Worm (Caenorhabditis elegans): ENCODE measurements around the gene rpl-9.

Gene rpl-9

DNA sequence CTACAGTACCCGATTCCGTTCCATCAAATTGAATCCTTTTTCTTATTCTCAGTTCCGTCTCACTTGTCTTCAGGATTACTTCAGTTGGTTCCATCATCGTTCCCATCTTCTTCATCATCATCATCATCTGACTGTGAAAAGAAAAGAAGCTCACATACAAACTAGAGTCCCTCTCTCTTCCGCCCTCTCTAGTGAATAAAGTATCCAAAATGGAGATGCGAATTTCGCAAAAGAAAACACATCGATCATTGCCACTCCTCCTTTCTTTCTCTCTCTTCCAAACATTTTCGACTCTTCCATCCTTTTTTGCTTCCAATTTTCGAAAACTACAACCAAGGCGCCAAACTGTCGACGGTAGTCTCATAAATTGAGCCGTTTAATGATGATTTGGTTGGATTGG, 19.8 kb downstream of the rpl-9 start:
- TF ChIP-seq fkh-10 (GFP tag; optimal IDR thresholded peaks at IDR 0.05) (no peak), hpl-2 (GFP tag; optimal IDR thresholded peaks at IDR 0.05) (no peak), ets-5 (GFP tag; IDR thresholded peaks at IDR 0.05) (no peak), lin-15B (tag; optimal IDR thresholded peaks at IDR 0.05) (no peak), efl-1 (optimal IDR thresholded peaks at IDR 0.05) (no peak), efl-1 (GFP tag; optimal IDR thresholded peaks at IDR 0.05 in 1 of 2) (no peak), ceh-8 (GFP tag; optimal IDR thresholded peaks at IDR 0.05) (no peak), lin-14 (GFP tag; optimal IDR thresholded peaks at IDR 0.05) (peak; percentile 15), fkh-4 (tag; optimal IDR thresholded peaks at IDR 0.05; ENCODE audit: borderline replicate concordance) (no peak), ceh-82 (tag; optimal IDR thresholded peaks at IDR 0.05) (no peak), nhr-47 (tag; optimal IDR thresholded peaks at IDR 0.05) (no peak), irx-1 (tag; optimal IDR thresholded peaks at IDR 0.05) (no peak), egl-27 (tag; optimal IDR thresholded peaks at IDR 0.05) (no peak), nhr-77 (tag; optimal IDR thresholded peaks at IDR 0.05) (no peak), nhr-20 (tag; optimal IDR thresholded peaks at IDR 0.05) (no peak), blmp-1 (tag; optimal IDR thresholded peaks at IDR 0.05) (peak; percentile 25), zip-4 (GFP tag; optimal IDR thresholded peaks at IDR 0.05) (no peak), fos-1 (tag; optimal IDR thresholded peaks at IDR 0.05) (no peak), pag-3 (tag; optimal IDR thresholded peaks at IDR 0.05; ENCODE audit: borderline replicate concordance, insufficient read depth) (no peak), lsy-2 (tag; optimal IDR thresholded peaks at IDR 0.05) (peak in 1 of 2 experiments; percentile 27), dsc-1 (tag; optimal IDR thresholded peaks at IDR 0.05) (no peak), xbp-1 (tag; optimal IDR thresholded peaks at IDR 0.05) (no peak), nhr-84 (tag; optimal IDR thresholded peaks at IDR 0.05) (no peak), ceh-90 (tag; optimal IDR thresholded peaks at IDR 0.05) (no peak), aha-1 (tag; optimal IDR thresholded peaks at IDR 0.05) (no peak), mab-9 (GFP tag; IDR thresholded peaks at IDR 0.05) (0 out of 2 replicates have a peak, but pooled peaks have one; percentile 31), sox-4 (tag; optimal IDR thresholded peaks at IDR 0.05) (no peak), snpc-4 (tag; optimal IDR thresholded peaks at IDR 0.05) (no peak), isw-1 (GFP tag; IDR thresholded peaks at IDR 0.05) (no peak), sptf-1 (tag; optimal IDR thresholded peaks at IDR 0.05) (no peak), ceh-88 (GFP tag; IDR thresholded peaks at IDR 0.05) (no peak), ztf-11 (tag; optimal IDR thresholded peaks at IDR 0.05) (no peak), ztf-4 (tag; optimal IDR thresholded peaks at IDR 0.05) (no peak), mep-1 (tag; optimal IDR thresholded peaks at IDR 0.05) (peak; percentile 31), ama-1 (optimal IDR thresholded peaks at IDR 0.05) (no peak), C16A3.4 (tag; optimal IDR thresholded peaks at IDR 0.05) (no peak), nhr-19 (GFP tag; conservative IDR thresholded peaks at IDR 0.05) (no peak), nhr-28 (tag; optimal IDR thresholded peaks at IDR 0.05) (no peak), nhr-71 (tag; optimal IDR thresholded peaks at IDR 0.05) (peak; percentile 7)

DNA sequence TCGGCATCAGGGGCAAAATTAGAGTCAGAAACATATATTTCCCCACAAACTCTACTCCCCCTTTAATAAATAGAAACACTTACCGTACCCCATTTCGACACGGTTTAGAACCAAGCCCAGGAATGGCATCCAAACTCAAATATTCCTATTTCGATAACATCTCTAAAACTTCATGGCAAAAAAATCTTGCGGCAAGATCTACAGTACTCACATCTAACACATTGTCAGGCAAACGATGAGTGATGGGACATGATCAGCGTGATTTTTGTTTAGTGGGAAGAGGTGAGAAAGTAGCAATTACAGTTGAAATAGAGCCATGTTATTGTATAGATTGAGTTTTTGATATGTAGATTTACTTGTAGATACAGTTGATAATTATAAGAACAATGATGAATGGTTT, 21.7 kb downstream of the rpl-9 start:
- TF ChIP-seq unc-62 (GFP tag; optimal IDR thresholded peaks at IDR 0.05) (no peak), nhr-85 (tag) (peak; percentile 69), lin-15B (tag; optimal IDR thresholded peaks at IDR 0.05) (no peak), C34B4.2 (tag; optimal IDR thresholded peaks at IDR 0.05) (no peak), nhr-19 (GFP tag; conservative IDR thresholded peaks at IDR 0.05) (no peak), skn-1 (tag; optimal IDR thresholded peaks at IDR 0.05) (no peak), zag-1 (tag; optimal IDR thresholded peaks at IDR 0.05) (no peak), mef-2 (tag; optimal IDR thresholded peaks at IDR 0.05) (no peak), zip-4 (GFP tag; optimal IDR thresholded peaks at IDR 0.05) (no peak), ces-1 (GFP tag; optimal IDR thresholded peaks at IDR 0.05) (no peak), Y116A8C.19 (tag; optimal IDR thresholded peaks at IDR 0.05; ENCODE audit: borderline replicate concordance) (no peak), jun-1 (tag; optimal IDR thresholded peaks at IDR 0.05) (no peak), F16B12.6 (tag; optimal IDR thresholded peaks at IDR 0.05) (no peak), ama-1 (optimal IDR thresholded peaks at IDR 0.05) (no peak), C16A3.4 (tag; optimal IDR thresholded peaks at IDR 0.05) (no peak), pqm-1 (tag; optimal IDR thresholded peaks at IDR 0.05) (no peak), fkh-10 (GFP tag; optimal IDR thresholded peaks at IDR 0.05) (no peak), dsc-1 (tag; optimal IDR thresholded peaks at IDR 0.05) (no peak), nhr-237 (tag; optimal IDR thresholded peaks at IDR 0.05) (no peak), lin-14 (GFP tag; optimal IDR thresholded peaks at IDR 0.05) (peak; percentile 7), elt-2 (tag; optimal IDR thresholded peaks at IDR 0.05) (no peak), nhr-20 (tag; optimal IDR thresholded peaks at IDR 0.05) (no peak), pax-3 (tag; optimal IDR thresholded peaks at IDR 0.05) (no peak), rnt-1 (tag; optimal IDR thresholded peaks at IDR 0.05) (peak; percentile 25), aha-1 (tag; optimal IDR thresholded peaks at IDR 0.05) (no peak), efl-1 (optimal IDR thresholded peaks at IDR 0.05) (no peak), efl-1 (GFP tag; optimal IDR thresholded peaks at IDR 0.05 in 1 of 2) (peak in 1 of 2 experiments; percentile 46), isw-1 (GFP tag; IDR thresholded peaks at IDR 0.05) (no peak)
